Fruit fly (Drosophila melanogaster): ENCODE measurements around the gene Hsc70-4.

Gene Hsc70-4

DNA sequence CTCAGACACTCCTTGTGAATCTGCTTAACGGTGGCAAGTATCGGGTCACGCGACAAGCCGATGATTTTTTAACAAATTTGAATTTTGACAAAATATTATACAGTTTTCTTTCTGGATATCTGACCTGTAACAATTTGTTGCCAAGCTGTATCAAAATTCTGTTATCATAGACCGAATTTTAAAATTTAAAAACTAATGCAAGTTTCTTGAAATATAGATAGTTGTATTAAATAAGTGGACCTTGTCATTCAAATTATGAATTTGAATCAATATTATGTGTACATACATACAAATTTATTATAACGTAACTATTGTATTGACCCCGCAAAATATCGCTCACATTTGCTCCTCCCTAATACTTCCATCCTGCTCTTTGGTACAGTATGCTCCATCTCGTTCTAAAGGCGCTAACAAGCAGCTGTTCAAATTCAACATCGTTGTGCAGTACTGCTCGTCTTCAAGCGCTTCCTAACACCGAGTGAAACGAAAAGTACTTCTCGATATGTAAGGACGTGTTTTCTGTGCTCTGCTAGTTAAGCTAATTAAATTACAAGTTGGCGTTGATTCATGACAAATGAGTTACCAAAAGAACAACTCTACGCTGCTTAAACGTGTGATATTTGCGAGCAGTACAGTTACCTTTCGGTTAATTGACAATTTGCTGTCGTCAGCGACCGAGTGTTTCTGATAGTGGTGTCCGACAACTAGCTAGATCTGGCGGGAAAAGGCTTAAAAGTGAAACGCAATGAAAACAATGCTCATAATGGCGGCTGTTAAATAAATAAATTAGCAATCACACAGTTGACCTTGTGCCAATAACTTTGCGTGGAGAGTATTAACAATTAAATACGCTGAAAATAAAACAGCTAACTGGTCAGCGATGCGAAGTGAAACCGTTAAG is 46.1 kb upstream of the Hsc70-4 start, which contains the start of the genes Kpc1 and CG42542 (continued):
- TF ChIP-seq Nf-YB (GFP tag; optimal IDR thresholded peaks at IDR 0.05): peak; percentile 34
- peak; percentile 55 for TF ChIP-seq CG9876 (GFP tag; optimal IDR thresholded peaks at IDR 0.05)
- TF ChIP-seq Ets97D (GFP tag; optimal IDR thresholded peaks at IDR 0.05): peak; percentile 63
- TF ChIP-seq seq (GFP tag; IDR thresholded peaks at IDR 0.05): no peak
- TF ChIP-seq maf-S (GFP tag; optimal IDR thresholded peaks at IDR 0.05): peak; percentile 63
- peak; percentile 95 for TF ChIP-seq BEAF-32 (GFP tag; optimal IDR thresholded peaks at IDR 0.05)
- TF ChIP-seq sisA (GFP tag; IDR thresholded peaks at IDR 0.05): peak; percentile 37; the same call in 1 of the 2 replicates
- peak; percentile 50 for TF ChIP-seq zfh1 (GFP tag; IDR thresholded peaks at IDR 0.05)
- TF ChIP-seq odd (GFP tag; optimal IDR thresholded peaks at IDR 0.05): no peak
- TF ChIP-seq yki (optimal IDR thresholded peaks at IDR 0.05): no peak
- peak; percentile 4 for TF ChIP-seq CG3838 (GFP tag; optimal IDR thresholded peaks at IDR 0.05)
- no peak for TF ChIP-seq Neu2 (GFP tag; optimal IDR thresholded peaks at IDR 0.05; ENCODE audit: borderline replicate concordance)
- TF ChIP-seq Dp (GFP tag; optimal IDR thresholded peaks at IDR 0.05): peak; percentile 83
- TF ChIP-seq CG43689 (GFP tag; IDR thresholded peaks at IDR 0.05): no peak
- TF ChIP-seq CG33213 (GFP tag; optimal IDR thresholded peaks at IDR 0.05): peak; percentile 54
- no peak for TF ChIP-seq sim (GFP tag; IDR thresholded peaks at IDR 0.05)
- TF ChIP-seq Ravus (GFP tag; IDR thresholded peaks at IDR 0.05): no peak
- peak; percentile 48 for TF ChIP-seq NK7.1 (GFP tag; optimal IDR thresholded peaks at IDR 0.05)
- no peak for TF ChIP-seq Sox100B (GFP tag; optimal IDR thresholded peaks at IDR 0.05)
- TF ChIP-seq Gsc (GFP tag; IDR thresholded peaks at IDR 0.05): no peak
- TF ChIP-seq eyg (GFP tag; optimal IDR thresholded peaks at IDR 0.05): peak; percentile 24
- no peak for TF ChIP-seq CG10565 (GFP tag; optimal IDR thresholded peaks at IDR 0.05)
- TF ChIP-seq CG13296 (GFP tag; optimal IDR thresholded peaks at IDR 0.05): no peak
- TF ChIP-seq Ada2b (GFP tag; IDR thresholded peaks at IDR 0.05): peak; percentile 35; the same call in 1 of the 2 replicates
- peak; percentile 37 for TF ChIP-seq CG31388 (GFP tag; optimal IDR thresholded peaks at IDR 0.05)
- TF ChIP-seq ken (GFP tag; IDR thresholded peaks at IDR 0.05): peak; percentile 67
- peak; percentile 74 for TF ChIP-seq ci (GFP tag; IDR thresholded peaks at IDR 0.05)
- peak; percentile 8 for TF ChIP-seq crc (GFP tag; optimal IDR thresholded peaks at IDR 0.05)
- TF ChIP-seq CG2116 (GFP tag; optimal IDR thresholded peaks at IDR 0.05): peak; percentile 59
- TF ChIP-seq Fer1 (GFP tag; optimal IDR thresholded peaks at IDR 0.05): no peak
- TF ChIP-seq CG10366 (GFP tag; IDR thresholded peaks at IDR 0.05): peak; percentile 61
- TF ChIP-seq CG9727 (GFP tag; optimal IDR thresholded peaks at IDR 0.05): peak; percentile 73
- TF ChIP-seq lilli (GFP tag; optimal IDR thresholded peaks at IDR 0.05): peak; percentile 89
- TF ChIP-seq CG11560 (tag; IDR thresholded peaks at IDR 0.05): no peak
- TF ChIP-seq CHES-1-like (GFP tag; optimal IDR thresholded peaks at IDR 0.05): peak; percentile 55
- TF ChIP-seq CG17359 (tag; optimal IDR thresholded peaks at IDR 0.05): peak; percentile 45
- peak; percentile 61 for TF ChIP-seq Hmx (GFP tag; optimal IDR thresholded peaks at IDR 0.05)
- TF ChIP-seq gsb-n (tag; optimal IDR thresholded peaks at IDR 0.05): peak; percentile 4
- peak; percentile 79 for TF ChIP-seq Xbp1 (GFP tag; optimal IDR thresholded peaks at IDR 0.05)
- peak; percentile 48 for TF ChIP-seq twi (tag; optimal IDR thresholded peaks at IDR 0.05)
- no peak for TF ChIP-seq CG10147 (GFP tag; optimal IDR thresholded peaks at IDR 0.05)
- TF ChIP-seq CG2875 (GFP tag; optimal IDR thresholded peaks at IDR 0.05): no peak
- TF ChIP-seq CG1233 (GFP tag; optimal IDR thresholded peaks at IDR 0.05): peak; percentile 11
- peak; percentile 89 for TF ChIP-seq hbn (GFP tag; IDR thresholded peaks at IDR 0.05; ENCODE audit: partially characterized antibody)
- TF ChIP-seq lola (GFP tag; optimal IDR thresholded peaks at IDR 0.05): peak in 1 of 3 experiments; percentile 81
- TF ChIP-seq zfh2 (GFP tag; optimal IDR thresholded peaks at IDR 0.05): peak; percentile 83
- peak; percentile 63 for TF ChIP-seq Ptx1 (GFP tag; IDR thresholded peaks at IDR 0.05)
- TF ChIP-seq CG11695 (GFP tag; IDR thresholded peaks at IDR 0.05): no peak
- peak in 1 of 2 experiments; percentile 86 for TF ChIP-seq tll (GFP tag; optimal IDR thresholded peaks at IDR 0.05)
